Worm (Caenorhabditis elegans) whole organism, young adult: ENCODE measurements around the gene nhr-273.

Experiments used
- C06A6.2 ChIP-seq: fragments of 200-800 bp; sonication (Bioruptor generic); conservative IDR thresholded peaks from 2 replicates; pipeline ENCODE4 v1.3.6; 2022; ENCODE audit warnings: missing genetic modification characterization, missing compliant biosample characterization
- D2030.7 ChIP-seq: fragments of 200-800 bp; sonication (Bioruptor generic); IDR thresholded peaks from 2 replicates; pipeline ENCODE4 v1.3.6; 2022; ENCODE audit warnings: missing genetic modification reagents, missing genetic modification characterization, missing compliant biosample characterization
- F10E7.11 ChIP-seq: sonication (generic microtip); optimal IDR thresholded peaks from 2 replicates; lab custom pipeline; 2017; ENCODE audit warnings: mild to moderate bottlenecking, missing genetic modification characterization, moderate library complexity, missing compliant biosample characterization
- F23B12.7 ChIP-seq: sonication (generic microtip); optimal IDR thresholded peaks from 2 replicates; lab custom pipeline; 2017; ENCODE audit warnings: missing genetic modification characterization, mild to moderate bottlenecking, missing compliant biosample characterization, antibody characterized with exemption, moderate library complexity; ENCODE audit not compliant: insufficient read depth
- F33H1.4 ChIP-seq: fragments of 200-800 bp; sonication (Bioruptor generic); IDR thresholded peaks from 2 replicates; pipeline ENCODE4 v1.3.6; 2022; ENCODE audit warnings: missing genetic modification reagents, missing genetic modification characterization, missing compliant biosample characterization
- K11D2.4 ChIP-seq: fragments of 200-800 bp; sonication (Bioruptor generic); IDR thresholded peaks from 2 replicates; pipeline ENCODE4 v1.3.6; 2022; ENCODE audit warnings: missing genetic modification reagents, missing genetic modification characterization, missing compliant biosample characterization
- T07F8.4 ChIP-seq: sonication (generic microtip); optimal IDR thresholded peaks from 2 replicates; lab custom pipeline; 2016; ENCODE audit warnings: mild to moderate bottlenecking, missing genetic modification characterization, moderate library complexity, missing compliant biosample characterization
- Y56A3A.18 ChIP-seq: fragments of 200-800 bp; sonication (Bioruptor generic); IDR thresholded peaks from 2 replicates; pipeline ENCODE4 v1.3.6; 2022; ENCODE audit warnings: missing genetic modification reagents, missing genetic modification characterization, missing compliant biosample characterization
- bed-1 ChIP-seq: fragments of 200-800 bp; sonication (Bioruptor generic); IDR thresholded peaks from 2 replicates; pipeline ENCODE4 v1.3.6; 2022; ENCODE audit warnings: missing genetic modification reagents, missing genetic modification characterization, missing compliant biosample characterization
- ceh-79 ChIP-seq: sonication (generic microtip); optimal IDR thresholded peaks from 2 replicates; lab custom pipeline; 2017; ENCODE audit warnings: mild to moderate bottlenecking, missing genetic modification characterization, missing compliant biosample characterization
- ceh-91 ChIP-seq: fragments of 200-800 bp; sonication (Bioruptor generic); IDR thresholded peaks from 2 replicates; pipeline ENCODE4 v1.3.6; 2022; ENCODE audit warnings: missing genetic modification reagents, missing genetic modification characterization, missing compliant biosample characterization
- die-1 ChIP-seq: sonication (generic microtip); optimal IDR thresholded peaks from 2 replicates; lab custom pipeline; 2016; ENCODE audit warnings: missing genotype, mild to moderate bottlenecking, missing genetic modification characterization, missing compliant biosample characterization
- dox-1 ChIP-seq: fragments of 200-800 bp; sonication (Bioruptor generic); IDR thresholded peaks from 2 replicates; pipeline ENCODE4 v1.3.6; 2022; ENCODE audit warnings: missing genetic modification reagents, missing genetic modification characterization, missing compliant biosample characterization
- dpl-1 ChIP-seq: fragments of 150-350 bp; optimal IDR thresholded peaks from 2 replicates; lab custom pipeline; 2014; ENCODE audit warnings: missing biosample characterization, missing genetic modification reagents, missing genetic modification characterization
- efl-1 ChIP-seq: fragments of 150-350 bp; optimal IDR thresholded peaks from 2 replicates; lab custom pipeline; 2014; ENCODE audit warnings: missing biosample characterization, missing genetic modification reagents, missing genetic modification characterization
- hsf-1 ChIP-seq: fragments of 200-800 bp; sonication (Bioruptor generic); IDR thresholded peaks from 2 replicates; pipeline ENCODE4 v1.3.6; 2022; ENCODE audit warnings: missing genetic modification reagents, missing genetic modification characterization, missing compliant biosample characterization
- let-607 ChIP-seq, 2 experiments: fragments of 200-800 bp in 1 of 2; sonication (Bioruptor generic) in 1 of 2; sonication (generic microtip) in 1 of 2; optimal IDR thresholded peaks; 2 replicates each; lab custom pipeline; 2016 to 2018; ENCODE audit warnings: mild to moderate bottlenecking in 2 of 2, missing compliant biosample characterization in 2 of 2, missing genetic modification characterization in 2 of 2, moderate library complexity in 2 of 2, missing genotype in 1 of 2
- lin-40 ChIP-seq: sonication (generic microtip); optimal IDR thresholded peaks from 2 replicates; lab custom pipeline; 2016; ENCODE audit warnings: missing genetic modification characterization, mild to moderate bottlenecking, missing compliant biosample characterization, missing genotype, missing genetic modification reagents
- lin-54 ChIP-seq: fragments of 200-800 bp; sonication (Bioruptor generic); optimal IDR thresholded peaks from 2 replicates; lab custom pipeline; 2018; ENCODE audit warnings: mild to moderate bottlenecking, missing genetic modification characterization, missing compliant biosample characterization
- lsl-1 ChIP-seq: fragments of 200-800 bp; sonication (Bioruptor generic); optimal IDR thresholded peaks from 2 replicates; lab custom pipeline; 2018; ENCODE audit warnings: mild to moderate bottlenecking, missing genetic modification characterization, moderate library complexity, missing compliant biosample characterization
- lsy-27 ChIP-seq: sonication (generic microtip); optimal IDR thresholded peaks from 2 replicates; lab custom pipeline; 2017; ENCODE audit warnings: missing genetic modification characterization, mild to moderate bottlenecking, missing compliant biosample characterization, antibody characterized with exemption, missing genotype, borderline replicate concordance; ENCODE audit not compliant: insufficient read depth
- madf-3 ChIP-seq: fragments of 200-800 bp; sonication (Bioruptor generic); IDR thresholded peaks from 2 replicates; pipeline ENCODE4 v1.3.6; 2022; ENCODE audit warnings: missing genetic modification reagents, missing genetic modification characterization, missing compliant biosample characterization
- madf-6 ChIP-seq: fragments of 200-800 bp; sonication (Bioruptor generic); IDR thresholded peaks from 2 replicates; pipeline ENCODE4 v1.3.6; 2022; ENCODE audit warnings: missing genetic modification reagents, missing genetic modification characterization, missing compliant biosample characterization
- madf-8 ChIP-seq: fragments of 200-800 bp; sonication (Bioruptor generic); conservative IDR thresholded peaks from 2 replicates; pipeline ENCODE4 v1.3.6; 2022; ENCODE audit warnings: missing genetic modification reagents, missing genetic modification characterization, missing compliant biosample characterization
- mel-28 ChIP-seq: sonication (generic microtip); optimal IDR thresholded peaks from 2 replicates; lab custom pipeline; 2016; ENCODE audit warnings: borderline replicate concordance, mild to moderate bottlenecking, missing genetic modification characterization, missing compliant biosample characterization
- mxl-1 ChIP-seq: sonication (generic microtip); optimal IDR thresholded peaks from 2 replicates; lab custom pipeline; 2016; ENCODE audit warnings: missing genetic modification characterization, missing compliant biosample characterization
- pha-4 ChIP-seq: fragments of 150-350 bp; sonication (generic microtip); optimal IDR thresholded peaks from 2 replicates; lab custom pipeline; 2014; ENCODE audit warnings: missing biosample characterization, missing genetic modification reagents, missing genetic modification characterization
- rcor-1 ChIP-seq: fragments of 200-800 bp; sonication (Bioruptor generic); IDR thresholded peaks from 2 replicates; pipeline ENCODE4 v1.3.6; 2022; ENCODE audit warnings: missing genetic modification reagents, missing genetic modification characterization, missing compliant biosample characterization
- rec-8 ChIP-seq, 2 experiments: sonication (generic microtip); optimal IDR thresholded peaks; 2 replicates each; lab custom pipeline; 2016; ENCODE audit warnings: mild to moderate bottlenecking in 2 of 2, missing genetic modification characterization in 2 of 2, missing genetic modification reagents in 2 of 2, missing genotype in 2 of 2, missing biosample characterization in 1 of 2, missing compliant biosample characterization in 1 of 2, moderate library complexity in 1 of 2
- snpc-1.1 ChIP-seq: sonication (generic microtip); optimal IDR thresholded peaks from 2 replicates; lab custom pipeline; 2017; ENCODE audit warnings: missing genetic modification characterization, mild to moderate bottlenecking, missing compliant biosample characterization, antibody characterized with exemption, moderate library complexity, missing genotype, missing genetic modification reagents; ENCODE audit not compliant: insufficient read depth
- unc-130 ChIP-seq: sonication (generic microtip); optimal IDR thresholded peaks from 2 replicates; lab custom pipeline; 2016; ENCODE audit warnings: missing genetic modification reagents, missing genetic modification characterization, missing compliant biosample characterization
- xnd-1 ChIP-seq: sonication (generic microtip); optimal IDR thresholded peaks from 2 replicates; lab custom pipeline; 2016; ENCODE audit warnings: missing genotype, missing genetic modification reagents, missing genetic modification characterization, missing compliant biosample characterization
- ztf-18 ChIP-seq: sonication (generic microtip); optimal IDR thresholded peaks from 2 replicates; lab custom pipeline; 2016; ENCODE audit warnings: missing genotype, mild to moderate bottlenecking, missing genetic modification characterization, missing compliant biosample characterization
- ztf-3 ChIP-seq: fragments of 200-800 bp; sonication (Bioruptor generic); optimal IDR thresholded peaks from 2 replicates; lab custom pipeline; 2018; ENCODE audit warnings: mild to moderate bottlenecking, missing genetic modification characterization, missing compliant biosample characterization
- ztf-6 ChIP-seq: fragments of 200-800 bp; sonication (Bioruptor generic); IDR thresholded peaks from 2 replicates; pipeline ENCODE4 v1.3.6; 2022; ENCODE audit warnings: missing genetic modification reagents, missing genetic modification characterization, missing compliant biosample characterization

Gene nhr-273

DNA sequence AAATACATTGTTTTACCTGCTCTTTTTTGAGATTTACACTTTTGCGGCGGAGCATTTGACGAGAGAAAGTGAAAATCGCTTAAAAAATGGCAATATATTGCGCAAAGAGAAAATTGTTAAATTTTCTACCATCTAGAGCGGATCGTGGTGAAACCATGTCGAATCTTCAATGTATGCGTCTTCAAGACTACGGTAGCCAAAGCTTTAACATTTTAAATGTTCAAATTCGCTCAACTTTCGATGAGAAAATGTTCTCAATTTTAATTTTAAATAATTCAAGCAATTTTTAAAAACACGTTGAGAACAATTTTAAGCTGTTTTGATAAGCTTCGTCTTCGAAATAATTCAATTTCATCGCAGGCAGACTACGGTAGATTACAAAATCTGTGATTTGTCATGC is 25.2 kb downstream of the nhr-273 start:
- peak; percentile 90 for TF ChIP-seq madf-6 (GFP tag; lab: Robert Waterston, UW)
- peak; percentile 73 for TF ChIP-seq madf-8 (GFP tag; lab: Robert Waterston, UW)
- peak; percentile 27 for TF ChIP-seq lin-54 (GFP tag; lab: Kevin White, UChicago)
- peak; percentile 56 for TF ChIP-seq ceh-91 (GFP tag; lab: Robert Waterston, UW)
- TF ChIP-seq mxl-1 (tag; lab: Kevin White, UChicago), result no peak
- TF ChIP-seq lsl-1 (GFP tag; lab: Kevin White, UChicago), result peak; percentile 99
- no peak for TF ChIP-seq lsy-27 (tag; lab: Kevin White, UChicago)
- peak; percentile 43; the same call in 1 of the 2 replicates for TF ChIP-seq D2030.7
- TF ChIP-seq F33H1.4 (GFP tag; lab: Robert Waterston, UW), result peak; percentile 91
- peak; percentile 93 for TF ChIP-seq xnd-1 (tag; lab: Kevin White, UChicago)
- peak; percentile 40 for TF ChIP-seq efl-1
- TF ChIP-seq ceh-79, result no peak
- peak; percentile 39; the same call in 1 of the 2 replicates for TF ChIP-seq dox-1 (GFP tag; lab: Robert Waterston, UW)

DNA sequence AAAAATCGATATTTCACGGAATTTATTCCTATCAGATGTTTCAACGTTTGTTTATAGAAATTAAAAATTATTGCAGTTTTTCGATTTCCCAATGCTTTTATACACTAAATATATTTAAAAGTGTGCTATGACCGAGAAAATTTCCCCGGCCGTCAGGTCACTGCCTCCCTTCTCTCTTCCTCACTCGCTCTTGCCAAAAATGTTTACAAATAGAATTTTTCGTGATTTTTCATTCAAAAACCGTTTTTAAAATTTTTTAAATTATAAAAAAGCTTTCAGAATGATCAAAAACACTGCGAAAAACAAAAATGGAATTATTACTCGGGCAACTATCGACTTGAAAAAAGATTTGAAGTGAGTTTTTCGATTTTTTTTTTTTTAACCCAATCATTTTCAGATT is 25.8 kb downstream of the nhr-273 start, which contains the start of the genes T12C9.7 and vps-18:
Gene T12C9.7 (minus strand): TSS at position 101 of the 400 bp plus-strand sequence.
Gene vps-18 (plus strand): TSS at position 280 of the 400 bp plus-strand sequence.
- TF ChIP-seq madf-3 (GFP tag; lab: Robert Waterston, UW), result no peak
- no peak for TF ChIP-seq T07F8.4 (tag; lab: Kevin White, UChicago)
- TF ChIP-seq Y56A3A.18, result no peak
- no peak for TF ChIP-seq mel-28 (tag; lab: Kevin White, UChicago)
- TF ChIP-seq F23B12.7 (tag; lab: Kevin White, UChicago), result no peak
- TF ChIP-seq rec-8 (tag; optimal IDR thresholded peaks at IDR 0.05; lab: Kevin White, UChicago), result no peak
- TF ChIP-seq lin-40 (tag; lab: Kevin White, UChicago), result no peak
- no peak for TF ChIP-seq die-1 (tag; lab: Kevin White, UChicago)
- TF ChIP-seq, all 124 proteins: peak for 0

- TF ChIP-seq C06A6.2 (GFP tag; lab: Robert Waterston, UW), result no peak
- TF ChIP-seq pha-4 (tag; lab: Kevin White, UChicago), result no peak
- no peak for TF ChIP-seq mel-28 (tag; lab: Kevin White, UChicago)
- TF ChIP-seq K11D2.4 (GFP tag; lab: Robert Waterston, UW), result no peak
- no peak for TF ChIP-seq F10E7.11 (tag; lab: Kevin White, UChicago)
- TF ChIP-seq ztf-6, result no peak
These were observed 27.7 kb downstream of the nhr-273 start for ce11 chrII:4462842-4463241.

- TF ChIP-seq snpc-1.1 (tag; lab: Kevin White, UChicago) (no peak), ztf-18 (no peak), dpl-1 (GFP tag; lab: Kevin White, UChicago) (no peak), bed-1 (no peak), lin-40 (tag; lab: Kevin White, UChicago) (no peak), let-607 (tag; optimal IDR thresholded peaks at IDR 0.05; lab: Kevin White, UChicago) (no peak), unc-130 (no peak), ztf-3 (no peak), F10E7.11 (tag; lab: Kevin White, UChicago) (no peak), rcor-1 (no peak), hsf-1 (GFP tag; lab: Robert Waterston, UW) (no peak)
These were observed 32.8 kb downstream of the nhr-273 start, which contains the start of gene W06B4.2 for ce11 chrII:4467869-4468268. Gene W06B4.2, plus strand, starts transcription at chrII:4468169.
